Worm (Caenorhabditis elegans) whole organism, L4/young adult: Measurements from ENCODE around the gene T27A10.2.

Experiments used
- W03F9.2 ChIP-seq: fragments of 150-350 bp; optimal IDR thresholded peaks from 2 replicates; lab custom pipeline; 2014; ENCODE audit warnings: missing biosample characterization, missing genetic modification characterization
- him-1 ChIP-seq: sonication (generic microtip); optimal IDR thresholded peaks from 2 replicates; lab custom pipeline; 2016; ENCODE audit warnings: missing genotype, missing genetic modification reagents, missing genetic modification characterization, missing compliant biosample characterization

- no peak for TF ChIP-seq him-1 (tag; lab: Kevin White, UChicago)
- no peak for TF ChIP-seq W03F9.2 (tag; lab: Kevin White, UChicago)
Observed at ce11 chrX:3596303-3596772, 10.6 kb downstream of the T27A10.2 start, which contains the start of gene T27A10.6.
